Worm (Caenorhabditis elegans) whole organism, L4/young adult: ENCODE measurements around the gene F47G3.3.

ENCODE experiments used
- W03F9.2 ChIP-seq: fragments of 150-350 bp; optimal IDR thresholded peaks from 2 replicates; lab custom pipeline; 2014; ENCODE audit warnings: missing biosample characterization, missing genetic modification characterization
- dao-5 ChIP-seq: sonication (generic microtip); optimal IDR thresholded peaks from 2 replicates; lab custom pipeline; 2016; ENCODE audit warnings: missing genotype, missing genetic modification characterization, moderate library complexity, missing compliant biosample characterization
- him-1 ChIP-seq: sonication (generic microtip); optimal IDR thresholded peaks from 2 replicates; lab custom pipeline; 2016; ENCODE audit warnings: missing genotype, missing genetic modification reagents, missing genetic modification characterization, missing compliant biosample characterization

ce11 chrX:2352929-2353328 lies 22.9 kb upstream of the F47G3.3 start:
- no peak for TF ChIP-seq dao-5
- no peak for TF ChIP-seq W03F9.2 (tag; lab: Kevin White, UChicago)
- no peak for TF ChIP-seq him-1
